Worm (Caenorhabditis elegans): ENCODE measurements around the gene B0334.10.

Gene B0334.10

ce11 chrII:11568670-11569069 lies 50.4 kb downstream of the B0334.10 start:
- TF ChIP-seq C16A3.4 (tag; optimal IDR thresholded peaks at IDR 0.05) (no peak), efl-1 (optimal IDR thresholded peaks at IDR 0.05) (no peak), efl-1 (GFP tag; optimal IDR thresholded peaks at IDR 0.05 in 1 of 2) (peak in 1 of 2 experiments; percentile 50), ceh-8 (GFP tag; optimal IDR thresholded peaks at IDR 0.05) (no peak), xbp-1 (tag; optimal IDR thresholded peaks at IDR 0.05) (no peak), grh-1 (GFP tag; IDR thresholded peaks at IDR 0.05) (no peak), ceh-82 (tag; optimal IDR thresholded peaks at IDR 0.05) (no peak), dsc-1 (tag; optimal IDR thresholded peaks at IDR 0.05) (no peak)

Data from whole organism, L1 larva.